Worm (Caenorhabditis elegans): ENCODE results near the gene prdx-2.

prdx-2 gene

DNA sequence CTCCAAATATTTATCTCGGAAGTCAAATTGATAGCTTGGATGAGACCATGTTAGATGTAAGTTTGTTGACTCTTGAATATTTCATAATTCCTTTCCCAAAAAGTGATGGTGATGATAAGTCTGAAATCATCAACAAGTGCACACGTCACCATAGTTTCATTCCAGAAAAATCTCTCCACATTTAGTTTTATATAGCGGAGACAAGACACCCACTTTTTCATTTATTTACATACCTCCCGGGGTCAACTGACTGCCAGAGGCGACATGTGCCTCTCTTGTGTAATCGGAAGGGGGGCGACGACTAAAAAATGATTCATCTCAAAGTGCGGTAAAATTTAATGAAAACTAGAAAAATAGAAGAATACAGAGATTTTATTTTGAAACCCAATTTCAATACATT is 39.7 kb upstream of the prdx-2 start:
- TF ChIP-seq nhr-77 (tag; optimal IDR thresholded peaks at IDR 0.05) (peak; percentile 42), madf-9 (GFP tag; conservative IDR thresholded peaks at IDR 0.05) (no peak), tra-1 (GFP tag; IDR thresholded peaks at IDR 0.05) (0 out of 2 replicates have a peak, but pooled peaks have one; percentile 20), lin-38 (GFP tag; IDR thresholded peaks at IDR 0.05) (peak; percentile 8; the same call in 1 of the 2 replicates), unc-62 (GFP tag; optimal IDR thresholded peaks at IDR 0.05 in 1 of 2) (no peak), unc-62 (tag; optimal IDR thresholded peaks at IDR 0.05) (no peak), nhr-28 (tag; optimal IDR thresholded peaks at IDR 0.05) (peak; percentile 34), mes-2 (tag; optimal IDR thresholded peaks at IDR 0.05; ENCODE audit: poor library complexity, severe bottlenecking) (peak; percentile 38), mep-1 (tag; optimal IDR thresholded peaks at IDR 0.05) (peak; percentile 12), nhr-237 (tag; optimal IDR thresholded peaks at IDR 0.05) (no peak), hlh-11 (tag; optimal IDR thresholded peaks at IDR 0.05) (peak; percentile 71), hlh-30 (tag; optimal IDR thresholded peaks at IDR 0.05; ENCODE audit: insufficient read depth) (peak; percentile 83), hmg-1.1 (GFP tag; IDR thresholded peaks at IDR 0.05) (peak; percentile 22; the same call in 1 of the 2 replicates), dve-1 (tag; optimal IDR thresholded peaks at IDR 0.05; ENCODE audit: insufficient read depth) (peak; percentile 73), dmd-6 (GFP tag; IDR thresholded peaks at IDR 0.05) (peak; percentile 42), lsy-2 (tag; optimal IDR thresholded peaks at IDR 0.05) (peak in 1 of 2 experiments; percentile 30), daf-16 (GFP tag; optimal IDR thresholded peaks at IDR 0.05) (peak in 1 of 2 experiments; percentile 5), daf-16 (tag; optimal IDR thresholded peaks at IDR 0.05) (peak; percentile 86), T26A8.4 (GFP tag; IDR thresholded peaks at IDR 0.05) (peak; percentile 14; the same call in 1 of the 2 replicates), ama-1 (optimal IDR thresholded peaks at IDR 0.05) (peak; percentile 31), fos-1 (tag; optimal IDR thresholded peaks at IDR 0.05) (no peak), aha-1 (tag) (peak; percentile 91), pha-4 (GFP tag; IDR thresholded peaks at IDR 0.05) (no peak), pha-4 (tag; optimal IDR thresholded peaks at IDR 0.05) (peak; percentile 92), ztf-7 (tag; optimal IDR thresholded peaks at IDR 0.05) (no peak), mdl-1 (tag; optimal IDR thresholded peaks at IDR 0.05) (peak in 1 of 2 experiments; percentile 51), jun-1 (tag; optimal IDR thresholded peaks at IDR 0.05) (peak; percentile 20), unc-39 (tag; optimal IDR thresholded peaks at IDR 0.05) (no peak)

DNA sequence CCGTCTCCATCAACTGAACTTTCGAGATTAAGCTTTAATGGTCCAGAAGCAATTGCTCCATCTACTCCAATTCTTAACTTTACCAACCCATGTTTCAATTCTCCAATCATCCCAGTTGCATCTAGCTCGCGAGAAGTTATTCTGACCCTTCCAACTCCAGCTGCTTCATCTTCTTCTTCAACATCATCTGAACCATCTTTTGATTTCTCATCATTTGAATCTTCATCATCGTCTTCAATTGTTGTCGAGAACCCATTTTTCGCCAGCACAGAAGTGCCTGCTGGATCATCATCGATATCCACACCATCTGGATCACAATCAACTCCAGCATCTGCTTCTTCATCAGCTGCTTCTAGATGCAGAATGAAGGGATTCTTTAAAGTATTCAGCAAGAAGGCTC is 38.4 kb upstream of the prdx-2 start:
- TF ChIP-seq nhr-6 (tag; optimal IDR thresholded peaks at IDR 0.05): no peak
- TF ChIP-seq zfp-3 (GFP tag; conservative IDR thresholded peaks at IDR 0.05): no peak
- TF ChIP-seq dmd-8 (GFP tag; IDR thresholded peaks at IDR 0.05): no peak
- peak in 1 of 2 experiments; percentile 81 for TF ChIP-seq unc-62 (GFP tag; optimal IDR thresholded peaks at IDR 0.05 in 1 of 2)
- no peak for TF ChIP-seq unc-62 (tag; optimal IDR thresholded peaks at IDR 0.05)
- TF ChIP-seq spr-1 (tag; optimal IDR thresholded peaks at IDR 0.05): no peak
- TF ChIP-seq nhr-11 (tag; optimal IDR thresholded peaks at IDR 0.05): no peak
- TF ChIP-seq ceh-44 (GFP tag; IDR thresholded peaks at IDR 0.05): no peak
- no peak for TF ChIP-seq nhr-48 (tag; optimal IDR thresholded peaks at IDR 0.05)
- no peak for TF ChIP-seq unc-39 (tag; optimal IDR thresholded peaks at IDR 0.05)
- TF ChIP-seq R02D3.7 (tag; optimal IDR thresholded peaks at IDR 0.05): no peak
- peak; percentile 90 for TF ChIP-seq aha-1 (tag)
- no peak for TF ChIP-seq ZK546.5 (tag; optimal IDR thresholded peaks at IDR 0.05)
- no peak for TF ChIP-seq egl-43 (GFP tag; IDR thresholded peaks at IDR 0.05)

DNA sequence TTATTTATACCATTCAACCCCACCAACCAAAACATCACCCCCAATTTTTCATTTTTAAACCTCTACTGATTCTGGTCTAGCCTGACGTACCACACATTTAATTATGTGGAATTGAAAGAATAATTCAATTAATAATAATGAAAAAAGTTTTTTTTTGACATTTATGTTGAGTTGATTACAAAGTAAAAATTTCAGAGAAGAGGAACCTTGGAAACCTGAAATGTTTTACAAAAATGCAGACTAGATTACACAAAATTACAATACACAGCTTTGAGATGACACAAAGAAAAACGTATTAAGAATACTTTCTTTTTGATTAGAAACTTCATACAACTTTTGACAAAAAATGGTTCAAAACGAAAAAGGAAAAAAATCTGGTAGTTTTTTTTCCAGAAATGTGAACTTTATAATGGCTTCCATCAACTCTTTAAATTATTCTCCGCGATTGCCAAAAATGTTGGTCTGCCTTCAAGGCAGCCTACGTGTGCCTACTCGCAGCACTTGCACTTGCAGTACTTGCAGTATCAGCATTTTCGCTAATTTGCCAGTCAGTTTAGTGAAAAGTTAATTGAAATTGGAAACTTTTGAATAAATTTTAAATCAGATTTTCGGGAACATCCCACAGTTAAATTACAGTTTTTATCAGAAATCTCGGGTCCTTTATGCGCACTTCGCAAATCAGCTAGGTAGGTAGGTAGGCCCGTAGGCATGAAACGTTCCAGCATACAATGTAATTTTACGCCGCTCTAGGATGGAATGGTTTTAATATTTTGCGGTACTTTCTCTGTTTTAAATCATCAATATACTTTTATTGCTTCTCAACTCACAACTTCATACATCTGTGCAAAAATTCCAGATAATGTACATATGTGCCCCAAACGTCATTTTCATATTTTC is 37.1 kb upstream of the prdx-2 start:
- no peak for TF ChIP-seq ceh-62 (tag; optimal IDR thresholded peaks at IDR 0.05)
- no peak for TF ChIP-seq F10B5.3 (tag; optimal IDR thresholded peaks at IDR 0.05)
- TF ChIP-seq zip-2 (tag; optimal IDR thresholded peaks at IDR 0.05): no peak
- no peak for TF ChIP-seq tag-97 (GFP tag; IDR thresholded peaks at IDR 0.05)
- no peak for TF ChIP-seq unc-39 (tag; optimal IDR thresholded peaks at IDR 0.05)
- peak; percentile 15 for TF ChIP-seq T20F7.1 (GFP tag; optimal IDR thresholded peaks at IDR 0.05)
- TF ChIP-seq zag-1 (tag; optimal IDR thresholded peaks at IDR 0.05): no peak
- TF ChIP-seq hlh-11 (tag; optimal IDR thresholded peaks at IDR 0.05): peak; percentile 18
- no peak for TF ChIP-seq ces-1 (GFP tag; optimal IDR thresholded peaks at IDR 0.05)
- peak in 1 of 2 experiments; percentile 33 for TF ChIP-seq hif-1 (tag; optimal IDR thresholded peaks at IDR 0.05)
- no peak for TF ChIP-seq dve-1 (tag; optimal IDR thresholded peaks at IDR 0.05; ENCODE audit: insufficient read depth)
- TF ChIP-seq ZK337.2 (GFP tag; IDR thresholded peaks at IDR 0.05): no peak
- no peak for TF ChIP-seq nhr-28 (tag; optimal IDR thresholded peaks at IDR 0.05)
- no peak for TF ChIP-seq arid-1 (GFP tag; conservative IDR thresholded peaks at IDR 0.05)
- TF ChIP-seq rbr-2 (tag; optimal IDR thresholded peaks at IDR 0.05): no peak

All from whole organism, L4 larva.